Worm (Caenorhabditis elegans): ENCODE data around the gene clec-68.

ce11 chrIV:3914462-3914861, 11.8 kb upstream of the clec-68 start, which contains the start of gene F56D6.19:
- no peak for TF ChIP-seq ceh-48 (tag; optimal IDR thresholded peaks at IDR 0.05)
- TF ChIP-seq elt-2 (tag; optimal IDR thresholded peaks at IDR 0.05), result no peak
- no peak for TF ChIP-seq lim-6 (tag; optimal IDR thresholded peaks at IDR 0.05)
- no peak for TF ChIP-seq tbx-2 (tag; optimal IDR thresholded peaks at IDR 0.05)
- no peak for TF ChIP-seq unc-86 (tag; optimal IDR thresholded peaks at IDR 0.05)
- no peak for TF ChIP-seq ceh-2 (tag; optimal IDR thresholded peaks at IDR 0.05)
- TF ChIP-seq nfya-1 (tag; optimal IDR thresholded peaks at IDR 0.05), result no peak
- no peak for TF ChIP-seq dve-1 (tag; optimal IDR thresholded peaks at IDR 0.05)
- no peak for TF ChIP-seq pha-4 (tag; optimal IDR thresholded peaks at IDR 0.05)
- no peak for TF ChIP-seq ama-1 (optimal IDR thresholded peaks at IDR 0.05)
- TF ChIP-seq lin-11 (tag; optimal IDR thresholded peaks at IDR 0.05), result no peak
- TF ChIP-seq Y22D7AL.16 (tag; optimal IDR thresholded peaks at IDR 0.05), result no peak
